Worm (Caenorhabditis elegans): ENCODE results near the gene T10C6.15.

Gene T10C6.15

DNA sequence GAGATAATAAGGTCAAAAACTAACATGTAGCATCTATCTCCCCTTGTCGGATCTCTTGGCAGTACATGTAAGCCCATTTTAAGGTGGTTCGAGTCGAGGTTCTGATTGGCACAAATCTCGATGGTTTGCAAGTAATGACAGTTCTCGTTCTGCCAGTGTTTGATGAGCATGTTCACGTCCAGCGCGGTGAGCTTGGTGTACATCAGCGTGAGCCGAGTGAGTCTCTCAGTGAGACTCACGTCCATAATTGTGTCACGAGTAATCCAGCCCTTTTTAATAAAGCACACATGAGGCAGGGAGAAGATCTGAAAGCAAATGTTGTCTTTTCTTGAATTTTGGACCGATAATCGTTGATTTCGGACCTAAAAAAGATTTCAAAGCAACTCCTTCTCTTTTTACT, 13.0 kb downstream of the T10C6.15 start, which contains the start of gene T10C6.16:
TSS of gene T10C6.16 (minus strand) at position 245 of the 400 bp plus-strand sequence.
- no peak for TF ChIP-seq sem-4 (tag; optimal IDR thresholded peaks at IDR 0.05)
- no peak for TF ChIP-seq crh-2 (tag; optimal IDR thresholded peaks at IDR 0.05)
- no peak for TF ChIP-seq mdl-1 (tag; optimal IDR thresholded peaks at IDR 0.05)
- TF ChIP-seq ZK546.5 (tag; optimal IDR thresholded peaks at IDR 0.05) = no peak
- TF ChIP-seq peb-1 (tag; optimal IDR thresholded peaks at IDR 0.05) = no peak
- no peak for TF ChIP-seq elt-3 (tag; optimal IDR thresholded peaks at IDR 0.05)
- TF ChIP-seq aly-2 (tag; optimal IDR thresholded peaks at IDR 0.05) = no peak
- TF ChIP-seq nhr-25 (tag; optimal IDR thresholded peaks at IDR 0.05) = no peak
- no peak for TF ChIP-seq mab-5 (tag; optimal IDR thresholded peaks at IDR 0.05)
- TF ChIP-seq nhr-77 (tag; optimal IDR thresholded peaks at IDR 0.05) = no peak

DNA sequence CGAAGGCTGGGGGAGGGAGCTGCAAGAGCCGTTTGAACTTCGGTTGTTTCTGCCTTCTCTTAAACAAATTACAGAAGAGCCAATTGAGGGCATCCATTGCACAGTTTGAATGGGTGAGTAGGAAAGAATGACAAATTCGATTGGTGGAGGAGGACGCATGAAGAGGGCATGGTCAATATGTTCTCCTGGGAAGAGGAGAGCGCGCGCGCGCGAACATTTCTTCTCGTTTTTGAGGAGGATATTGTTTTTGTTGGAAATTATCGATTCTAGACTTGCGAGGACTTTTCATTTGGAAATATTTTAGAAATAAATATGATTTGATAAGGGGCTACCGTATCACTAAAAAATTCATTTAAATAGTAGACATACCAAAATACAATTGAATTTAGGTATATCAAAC, 14.2 kb downstream of the T10C6.15 start, which contains the start of gene T10C6.7:
TSS of gene T10C6.7 (minus strand) at position 143 of the 400 bp plus-strand sequence.
- TF ChIP-seq peb-1 (tag; optimal IDR thresholded peaks at IDR 0.05) (no peak), lin-11 (tag; optimal IDR thresholded peaks at IDR 0.05) (no peak), blmp-1 (tag; optimal IDR thresholded peaks at IDR 0.05; ENCODE audit: insufficient read depth) (no peak), lsy-2 (tag; optimal IDR thresholded peaks at IDR 0.05) (no peak), nhr-6 (tag; optimal IDR thresholded peaks at IDR 0.05) (no peak), lin-13 (GFP tag; optimal IDR thresholded peaks at IDR 0.05) (no peak)

DNA sequence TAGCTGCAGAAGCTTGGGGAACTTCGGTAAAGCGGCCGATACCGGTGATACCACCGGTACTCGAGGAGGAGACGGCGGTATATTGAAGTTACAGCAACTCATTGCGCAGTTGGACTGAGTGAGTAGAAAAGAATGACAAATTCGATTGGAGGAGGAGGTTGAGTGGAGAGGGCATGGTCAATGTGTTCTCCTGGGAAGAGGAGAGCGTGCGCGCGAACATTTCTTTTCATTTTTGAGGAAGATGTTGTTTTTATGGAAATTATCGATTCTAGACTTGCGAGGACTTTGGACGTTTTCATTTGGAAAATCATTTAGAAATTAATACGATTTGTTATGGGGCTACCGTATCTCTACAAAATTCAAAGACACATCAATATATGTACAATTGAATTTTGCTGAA, 16.5 kb downstream of the T10C6.15 start:
- TF ChIP-seq R02D3.7 (tag; optimal IDR thresholded peaks at IDR 0.05) = no peak
- TF ChIP-seq nhr-25 (tag; optimal IDR thresholded peaks at IDR 0.05) = no peak
- no peak for TF ChIP-seq blmp-1 (tag; optimal IDR thresholded peaks at IDR 0.05; ENCODE audit: insufficient read depth)
- TF ChIP-seq lin-39 (tag; optimal IDR thresholded peaks at IDR 0.05) = no peak
- no peak for TF ChIP-seq sma-3 (GFP tag; optimal IDR thresholded peaks at IDR 0.05)
- no peak for TF ChIP-seq mab-5 (tag; optimal IDR thresholded peaks at IDR 0.05)
- TF ChIP-seq peb-1 (tag; optimal IDR thresholded peaks at IDR 0.05) = no peak
- no peak for TF ChIP-seq unc-55 (GFP tag; optimal IDR thresholded peaks at IDR 0.05)
- TF ChIP-seq egl-27 (tag; optimal IDR thresholded peaks at IDR 0.05) = no peak
- TF ChIP-seq nhr-12 (tag; optimal IDR thresholded peaks at IDR 0.05) = no peak
- TF ChIP-seq nhr-23 (tag; optimal IDR thresholded peaks at IDR 0.05) = no peak
- no peak for TF ChIP-seq elt-1 (tag; optimal IDR thresholded peaks at IDR 0.05)
- TF ChIP-seq mbf-1 (tag; optimal IDR thresholded peaks at IDR 0.05) = no peak
- no peak for TF ChIP-seq nhr-237 (tag; optimal IDR thresholded peaks at IDR 0.05)
- no peak for TF ChIP-seq fos-1 (tag; optimal IDR thresholded peaks at IDR 0.05)
- TF ChIP-seq ama-1 (optimal IDR thresholded peaks at IDR 0.05) = no peak
- no peak for TF ChIP-seq gmeb-1 (tag; optimal IDR thresholded peaks at IDR 0.05)
- TF ChIP-seq nhr-21 (tag; optimal IDR thresholded peaks at IDR 0.05) = no peak
- TF ChIP-seq skn-1 (tag; optimal IDR thresholded peaks at IDR 0.05) = no peak

DNA sequence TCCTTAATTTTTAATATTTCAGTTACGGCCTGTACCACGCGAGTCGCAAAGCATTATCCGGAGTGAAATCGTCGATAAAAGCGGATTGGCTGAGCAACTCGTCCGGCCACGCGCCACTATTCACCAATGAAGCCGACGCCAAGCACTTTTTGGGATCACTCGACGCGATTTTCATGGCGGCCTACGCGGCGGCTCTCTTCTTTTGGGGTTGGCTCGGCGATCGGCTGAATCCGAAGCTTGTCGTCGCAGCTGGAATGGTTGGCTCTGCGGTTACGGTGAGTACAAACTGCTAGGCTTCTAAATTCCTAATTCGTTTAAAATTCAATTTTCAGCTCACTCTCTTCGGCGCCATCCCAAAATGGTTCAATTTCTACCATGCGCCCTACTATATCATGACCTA, 20.8 kb downstream of the T10C6.15 start:
- TF ChIP-seq nhr-237 (tag; optimal IDR thresholded peaks at IDR 0.05) (no peak), elt-1 (tag; optimal IDR thresholded peaks at IDR 0.05) (no peak), ZK546.5 (tag; optimal IDR thresholded peaks at IDR 0.05) (no peak), unc-39 (tag; optimal IDR thresholded peaks at IDR 0.05) (no peak), F13H6.1 (tag; optimal IDR thresholded peaks at IDR 0.05) (no peak), nhr-129 (tag; optimal IDR thresholded peaks at IDR 0.05) (no peak), aly-2 (tag; optimal IDR thresholded peaks at IDR 0.05) (no peak), sma-3 (GFP tag; optimal IDR thresholded peaks at IDR 0.05) (no peak), sma-9 (GFP tag; optimal IDR thresholded peaks at IDR 0.05) (no peak), sma-9 (tag; optimal IDR thresholded peaks at IDR 0.05) (no peak)

DNA sequence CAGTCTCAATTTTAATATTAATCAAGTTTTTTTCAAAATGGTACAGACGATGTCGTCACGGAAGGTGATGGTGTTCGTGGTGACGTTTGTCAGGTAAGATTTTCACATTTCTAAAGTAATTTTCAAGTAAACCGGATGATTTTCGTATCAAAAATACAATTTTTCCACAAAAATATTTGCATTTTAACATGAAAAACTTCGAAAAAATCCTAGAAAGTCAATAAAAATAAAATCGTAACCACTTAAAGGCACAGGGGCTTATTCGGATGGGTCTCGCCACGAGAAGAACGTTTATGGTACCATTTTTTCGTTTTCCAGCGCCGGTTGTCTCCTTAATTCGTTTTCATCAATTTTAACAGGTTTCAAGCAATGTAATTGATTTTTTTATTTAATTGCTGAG, 21.4 kb downstream of the T10C6.15 start, which contains the start of gene T10C6.6:
TSS of gene T10C6.6 (plus strand) at position 27 of the 400 bp plus-strand sequence.
- TF ChIP-seq ZK546.5 (tag; optimal IDR thresholded peaks at IDR 0.05) (no peak), zag-1 (tag; optimal IDR thresholded peaks at IDR 0.05) (no peak)

Data from whole organism, L2 larva.